Fruit fly (Drosophila melanogaster) whole organism, embryonic: ENCODE measurements around the gene CG10761.

Experiments
- ATbp ChIP-seq: fragments of 200-800 bp; sonication (Bioruptor generic); optimal IDR thresholded peaks from 2 replicates; lab custom pipeline; 2017; ENCODE audit warnings: missing biosample characterization, mild to moderate bottlenecking, missing genetic modification characterization, missing genetic modification reagents
- Antp ChIP-seq: fragments of 200-800 bp; sonication (Bioruptor generic); optimal IDR thresholded peaks from 3 replicates; lab custom pipeline; 2016; ENCODE audit warnings: missing biosample characterization, missing genetic modification characterization
- Atf3 ChIP-seq: fragments of 200-800 bp; sonication (Bioruptor generic); optimal IDR thresholded peaks from 3 replicates; lab custom pipeline; 2016; ENCODE audit warnings: missing biosample characterization, missing genetic modification characterization
- B-H2 ChIP-seq: fragments of 200-800 bp; sonication (Bioruptor generic); optimal IDR thresholded peaks from 2 replicates; lab custom pipeline; 2018; ENCODE audit warnings: missing biosample characterization, mild to moderate bottlenecking, missing genetic modification characterization
- CG10431 ChIP-seq: fragments of 200-800 bp; sonication (Bioruptor generic); optimal IDR thresholded peaks from 3 replicates; lab custom pipeline; 2018; ENCODE audit warnings: missing biosample characterization, mild to moderate bottlenecking, missing genetic modification characterization
- CG15514 ChIP-seq: fragments of 200-800 bp; sonication (Bioruptor generic); optimal IDR thresholded peaks from 3 replicates; lab custom pipeline; 2017; ENCODE audit warnings: missing biosample characterization, missing genetic modification characterization, mild to moderate bottlenecking, moderate library complexity, missing genetic modification reagents
- CG18619 ChIP-seq: fragments of 200-800 bp; sonication (Bioruptor generic); optimal IDR thresholded peaks from 3 replicates; lab custom pipeline; 2017; ENCODE audit warnings: missing biosample characterization, mild to moderate bottlenecking, missing genetic modification characterization
- CG2678 ChIP-seq: fragments of 200-800 bp; sonication (Bioruptor generic); optimal IDR thresholded peaks from 3 replicates; lab custom pipeline; 2019; ENCODE audit warnings: missing biosample characterization, mild to moderate bottlenecking, missing genetic modification characterization, moderate library complexity
- CG3281 ChIP-seq: fragments of 200-800 bp; sonication (Bioruptor generic); optimal IDR thresholded peaks from 3 replicates; lab custom pipeline; 2017; ENCODE audit warnings: missing biosample characterization, mild to moderate bottlenecking, missing genetic modification characterization
- CG34376 ChIP-seq: fragments of 200-800 bp; sonication (Bioruptor generic); optimal IDR thresholded peaks from 2 replicates; lab custom pipeline; 2018; ENCODE audit warnings: missing biosample characterization, mild to moderate bottlenecking, missing genetic modification characterization
- CG34422 ChIP-seq: fragments of 200-800 bp; sonication (Bioruptor generic); IDR thresholded peaks from 3 replicates; pipeline ENCODE4 v1.3.6; 2022; ENCODE audit warnings: missing biosample characterization, missing genetic modification characterization
- CG6683 ChIP-seq: fragments of 200-800 bp; sonication (Bioruptor generic); optimal IDR thresholded peaks from 2 replicates; lab custom pipeline; 2017; ENCODE audit warnings: missing biosample characterization, mild to moderate bottlenecking, missing genetic modification characterization, missing genetic modification reagents
- CG6813 ChIP-seq: fragments of 200-800 bp; sonication (Bioruptor generic); optimal IDR thresholded peaks from 2 replicates; lab custom pipeline; 2017; ENCODE audit warnings: missing biosample characterization, missing genetic modification characterization, mild to moderate bottlenecking, moderate library complexity, missing genetic modification reagents
- CG7271 ChIP-seq: fragments of 200-800 bp; sonication (Bioruptor generic); optimal IDR thresholded peaks from 2 replicates; lab custom pipeline; 2018; ENCODE audit warnings: missing biosample characterization, mild to moderate bottlenecking, missing genetic modification characterization, moderate library complexity
- CG7839 ChIP-seq: fragments of 200-800 bp; sonication (Bioruptor generic); optimal IDR thresholded peaks from 3 replicates; lab custom pipeline; 2018; ENCODE audit warnings: missing biosample characterization, mild to moderate bottlenecking, missing genetic modification characterization, moderate library complexity
- CG7987 ChIP-seq: fragments of 200-800 bp; sonication (Bioruptor generic); optimal IDR thresholded peaks from 2 replicates; lab custom pipeline; 2018; ENCODE audit warnings: missing biosample characterization, mild to moderate bottlenecking, missing genetic modification characterization, moderate library complexity
- CG8089 ChIP-seq: fragments of 200-800 bp; sonication (Bioruptor generic); optimal IDR thresholded peaks from 3 replicates; lab custom pipeline; 2016; ENCODE audit warnings: missing biosample characterization, missing genetic modification characterization
- CHES-1-like ChIP-seq: fragments of 200-800 bp; sonication (Bioruptor generic); optimal IDR thresholded peaks from 2 replicates; lab custom pipeline; 2016; ENCODE audit warnings: missing biosample characterization, missing genetic modification characterization
- E2f1 ChIP-seq: fragments of 200-800 bp; sonication (Bioruptor generic); IDR thresholded peaks from 2 replicates; pipeline ENCODE4 v1.3.6; 2022; ENCODE audit warnings: missing biosample characterization, missing genetic modification characterization
- Fer1 ChIP-seq: fragments of 200-800 bp; sonication (Bioruptor generic); optimal IDR thresholded peaks from 2 replicates; lab custom pipeline; 2017; ENCODE audit warnings: missing biosample characterization, mild to moderate bottlenecking, missing genetic modification characterization
- GATAe ChIP-seq: fragments of 200-800 bp; sonication (Bioruptor generic); conservative IDR thresholded peaks from 2 replicates; pipeline ENCODE4 v1.3.6; 2022; ENCODE audit warnings: missing biosample characterization, missing genetic modification characterization
- H15 ChIP-seq: fragments of 200-800 bp; sonication (Bioruptor generic); IDR thresholded peaks from 3 replicates; pipeline ENCODE4 v1.3.6; 2022; ENCODE audit warnings: missing biosample characterization, missing genetic modification characterization
- HHEX ChIP-seq: fragments of 200-800 bp; sonication (Bioruptor generic); optimal IDR thresholded peaks from 3 replicates; lab custom pipeline; 2017; ENCODE audit warnings: missing biosample characterization, mild to moderate bottlenecking, missing genetic modification characterization, missing genetic modification reagents
- HmgZ ChIP-seq: fragments of 200-800 bp; sonication (Bioruptor generic); optimal IDR thresholded peaks from 2 replicates; lab custom pipeline; 2018; ENCODE audit warnings: missing biosample characterization, mild to moderate bottlenecking, missing genetic modification characterization
- Hmr ChIP-seq: fragments of 200-800 bp; sonication (Bioruptor generic); optimal IDR thresholded peaks from 3 replicates; lab custom pipeline; 2017; ENCODE audit warnings: mild to moderate bottlenecking, missing biosample characterization, missing genetic modification reagents, missing genetic modification characterization
- Mes4 ChIP-seq: fragments of 200-800 bp; sonication (Bioruptor generic); optimal IDR thresholded peaks from 2 replicates; lab custom pipeline; 2016; ENCODE audit warnings: missing biosample characterization, missing genetic modification characterization
- Nf-YB ChIP-seq: fragments of 200-800 bp; sonication (Bioruptor generic); optimal IDR thresholded peaks from 3 replicates; lab custom pipeline; 2019; ENCODE audit warnings: missing biosample characterization, mild to moderate bottlenecking, missing genetic modification characterization, moderate library complexity
- Pdp1 ChIP-seq, 2 experiments: fragments of 200-800 bp; sonication (Bioruptor generic); optimal IDR thresholded peaks; 3 replicates each; lab custom pipeline; 2016; ENCODE audit warnings: missing biosample characterization in 2 of 2, missing genetic modification characterization in 2 of 2, mild to moderate bottlenecking in 1 of 2, moderate library complexity in 1 of 2
- Poxn ChIP-seq: fragments of 200-800 bp; sonication (Bioruptor generic); IDR thresholded peaks from 2 replicates; pipeline ENCODE4 v1.3.6; 2022; ENCODE audit warnings: missing biosample characterization, missing genetic modification characterization
- Vsx1 ChIP-seq: fragments of 200-800 bp; sonication (Bioruptor generic); optimal IDR thresholded peaks from 2 replicates; lab custom pipeline; 2017; ENCODE audit warnings: missing biosample characterization, mild to moderate bottlenecking, missing genetic modification characterization, missing genetic modification reagents
- Xrp1 ChIP-seq: fragments of 200-800 bp; sonication (Bioruptor generic); IDR thresholded peaks from 2 replicates; pipeline ENCODE4 v1.3.6; 2022; ENCODE audit warnings: missing biosample characterization, missing genetic modification characterization
- caup ChIP-seq: fragments of 200-800 bp; sonication (Bioruptor generic); optimal IDR thresholded peaks from 3 replicates; lab custom pipeline; 2017; ENCODE audit warnings: missing biosample characterization, mild to moderate bottlenecking, missing genetic modification characterization, moderate library complexity; ENCODE audit not compliant: severe bottlenecking
- chinmo ChIP-seq: fragments of 200-800 bp; sonication (Bioruptor generic); IDR thresholded peaks from 4 replicates; pipeline ENCODE4 v1.3.6; 2022; ENCODE audit warnings: missing biosample characterization, missing genetic modification characterization; ENCODE audit not compliant: partially characterized antibody
- crol ChIP-seq: fragments of 200-800 bp; sonication (Bioruptor generic); IDR thresholded peaks from 2 replicates; pipeline ENCODE4 v1.3.6; 2022; ENCODE audit warnings: missing biosample characterization, missing genetic modification characterization
- grn ChIP-seq: fragments of 200-800 bp; sonication (Bioruptor generic); optimal IDR thresholded peaks from 3 replicates; lab custom pipeline; 2017; ENCODE audit warnings: missing biosample characterization, missing genetic modification characterization
- kay ChIP-seq: fragments of 200-800 bp; sonication (Bioruptor generic); optimal IDR thresholded peaks from 2 replicates; lab custom pipeline; 2016; ENCODE audit warnings: missing biosample characterization, missing genetic modification characterization
- kni ChIP-seq: fragments of 200-800 bp; sonication (Bioruptor generic); optimal IDR thresholded peaks from 3 replicates; lab custom pipeline; 2017; ENCODE audit warnings: mild to moderate bottlenecking, missing biosample characterization, missing genetic modification reagents, missing genetic modification characterization
- lab ChIP-seq: fragments of 200-800 bp; sonication (Bioruptor generic); optimal IDR thresholded peaks from 3 replicates; lab custom pipeline; 2017; ENCODE audit warnings: missing biosample characterization, missing genetic modification characterization, mild to moderate bottlenecking, moderate library complexity, missing genetic modification reagents
- lbe ChIP-seq: fragments of 200-800 bp; sonication (Bioruptor generic); optimal IDR thresholded peaks from 2 replicates; lab custom pipeline; 2016; ENCODE audit warnings: missing biosample characterization, mild to moderate bottlenecking, missing genetic modification characterization
- lov ChIP-seq, 2 experiments: fragments of 200-800 bp in 1 of 2; fragments of >200 bp in 1 of 2; sonication (Bioruptor generic) in 1 of 2; IDR thresholded peaks in 1 of 2; optimal IDR thresholded peaks in 1 of 2; 2 replicates in 1 of 2; 3 replicates in 1 of 2; pipeline versions ENCODE4 v1.3.6 to Lab custom; 2017 to 2022; ENCODE audit warnings: missing biosample characterization in 1 of 2, missing genetic modification characterization in 1 of 2
- pan ChIP-seq, 4 experiments: fragments of >200 bp in 3 of 4; fragments of 200-800 bp in 1 of 4; sonication (Bioruptor generic) in 1 of 4; optimal IDR thresholded peaks in 3 of 4; IDR thresholded peaks in 1 of 4; 2 replicates each; pipeline versions ENCODE4 v1.3.6 to Lab custom; 2017 to 2022; ENCODE audit warnings: missing biosample characterization in 2 of 4, missing genetic modification characterization in 2 of 4, mixed read lengths in 1 of 4
- pros ChIP-seq: fragments of 200-800 bp; sonication (Bioruptor generic); optimal IDR thresholded peaks from 3 replicates; lab custom pipeline; 2019; ENCODE audit warnings: missing biosample characterization, mild to moderate bottlenecking, missing genetic modification characterization, moderate library complexity
- salm ChIP-seq: fragments of 200-800 bp; sonication (Bioruptor generic); optimal IDR thresholded peaks from 2 replicates; lab custom pipeline; 2018; ENCODE audit warnings: missing biosample characterization, mild to moderate bottlenecking, missing genetic modification characterization
- sd ChIP-seq: fragments of 200-800 bp; sonication (Bioruptor generic); optimal IDR thresholded peaks from 3 replicates; lab custom pipeline; 2018; ENCODE audit warnings: missing biosample characterization, mild to moderate bottlenecking, missing genetic modification characterization, moderate library complexity
- sob ChIP-seq: fragments of 200-800 bp; sonication (Bioruptor generic); IDR thresholded peaks from 2 replicates; pipeline ENCODE4 v1.3.6; 2022; ENCODE audit warnings: missing biosample characterization, missing genetic modification characterization
- sqz ChIP-seq: fragments of 200-800 bp; sonication (Bioruptor generic); optimal IDR thresholded peaks from 3 replicates; lab custom pipeline; 2018; ENCODE audit warnings: missing biosample characterization, mild to moderate bottlenecking, missing genetic modification characterization
- sug ChIP-seq: fragments of 200-800 bp; optimal IDR thresholded peaks from 2 replicates; lab custom pipeline; 2019; ENCODE audit warnings: missing biosample characterization, mild to moderate bottlenecking, missing genetic modification characterization, moderate library complexity

CG10761 gene

dm6 chrX:8198935-8199580 lies 36.5 kb upstream of the CG10761 start (continued):
- TF ChIP-seq Pdp1 (GFP tag; optimal IDR thresholded peaks at IDR 0.05; lab: Kevin White, UChicago) (peak in 1 of 2 experiments; percentile 42), H15 (no peak), sd (peak; percentile 90), sqz (peak; percentile 95), sug (tag; lab: Kevin White, UChicago) (peak; percentile 88), CG8089 (GFP tag; lab: Kevin White, UChicago) (no peak), CG34376 (GFP tag; lab: Kevin White, UChicago) (peak; percentile 65), Xrp1 (GFP tag; lab: Robert Waterston, UW) (peak; percentile 19; the same call in 1 of the 2 replicates), crol (GFP tag; lab: Robert Waterston, UW) (peak; percentile 90), Antp (GFP tag; lab: Kevin White, UChicago) (no peak), Poxn (GFP tag; lab: Robert Waterston, UW) (no peak), CG34422 (GFP tag; lab: Robert Waterston, UW) (peak; percentile 11; the same call in 1 of the 3 replicates), CG10431 (GFP tag; lab: Kevin White, UChicago) (peak; percentile 8), pros (no peak), Vsx1 (GFP tag; lab: Kevin White, UChicago) (peak; percentile 63), B-H2 (GFP tag; lab: Kevin White, UChicago) (no peak), lbe (GFP tag; lab: Kevin White, UChicago) (no peak), CG18619 (GFP tag; lab: Kevin White, UChicago) (peak; percentile 24), Fer1 (GFP tag; lab: Kevin White, UChicago) (peak; percentile 7), CG6683 (GFP tag; lab: Kevin White, UChicago) (no peak), CG7839 (no peak), Atf3 (GFP tag; lab: Kevin White, UChicago) (no peak), HmgZ (tag; lab: Kevin White, UChicago) (peak; percentile 35), kay (peak; percentile 37), GATAe (peak; percentile 81), salm (peak; percentile 4), CHES-1-like (GFP tag; lab: Kevin White, UChicago) (no peak), Mes4 (GFP tag; lab: Kevin White, UChicago) (no peak), chinmo (GFP tag; lab: Robert Waterston, UW) (0 out of 4 replicates have a peak, but pooled peaks have one; percentile 14), ATbp (GFP tag; lab: Kevin White, UChicago) (peak; percentile 11), CG2678 (tag; lab: Kevin White, UChicago) (peak; percentile 29), Hmr (GFP tag; lab: Kevin White, UChicago) (peak; percentile 47), grn (GFP tag; lab: Kevin White, UChicago) (peak; percentile 65), caup (peak; percentile 37), E2f1 (GFP tag; lab: Robert Waterston, UW) (no peak), HHEX (peak; percentile 12), CG6813 (GFP tag; lab: Kevin White, UChicago) (peak; percentile 11), CG7987 (GFP tag; lab: Kevin White, UChicago) (peak; percentile 58), lov (optimal IDR thresholded peaks at IDR 0.05; lab: Kevin White, UChicago) (no peak), lov (GFP tag; IDR thresholded peaks at IDR 0.05; lab: Robert Waterston, UW) (no peak), kni (peak; percentile 33), CG3281 (peak; percentile 7), CG15514 (GFP tag; lab: Kevin White, UChicago) (peak; percentile 22), lab (peak; percentile 82), sob (GFP tag; lab: Robert Waterston, UW) (0 out of 2 replicates have a peak, but pooled peaks have one; percentile 8), CG7271 (tag; lab: Kevin White, UChicago) (no peak), Nf-YB (peak; percentile 28), pan (optimal IDR thresholded peaks at IDR 0.05; lab: Kevin White, UChicago) (no peak), pan (GFP tag; optimal IDR thresholded peaks at IDR 0.05 in 1 of 2, IDR thresholded peaks at IDR 0.05 in 1 of 2) (peak in 1 of 2 experiments; percentile 13)
